Worm (Caenorhabditis elegans) whole organism, L3 larva: Measurements from ENCODE around the gene srb-17.

Experiments used
- ceh-9 ChIP-seq: sonication (generic microtip); optimal IDR thresholded peaks from 2 replicates; lab custom pipeline; 2018; ENCODE audit warnings: missing biosample characterization, missing genetic modification characterization
- fkh-10 ChIP-seq: sonication (generic microtip); optimal IDR thresholded peaks from 2 replicates; lab custom pipeline; 2017; ENCODE audit warnings: missing biosample characterization, missing genetic modification reagents, missing genetic modification characterization
- fos-1 ChIP-seq: fragments of 150-350 bp; optimal IDR thresholded peaks from 2 replicates; lab custom pipeline; 2014; ENCODE audit warnings: missing biosample characterization, missing genetic modification characterization
- lsy-12 ChIP-seq: sonication (generic microtip); optimal IDR thresholded peaks from 2 replicates; lab custom pipeline; 2016; ENCODE audit warnings: mild to moderate bottlenecking, missing genetic modification characterization, missing compliant biosample characterization
- nhr-23 ChIP-seq: fragments of 150-350 bp; optimal IDR thresholded peaks from 2 replicates; lab custom pipeline; 2014; ENCODE audit warnings: missing biosample characterization, missing genetic modification reagents, missing genetic modification characterization
- nhr-25 ChIP-seq: sonication (generic microtip); optimal IDR thresholded peaks from 2 replicates; lab custom pipeline; 2017; ENCODE audit warnings: missing biosample characterization, missing genetic modification characterization
- pha-4 ChIP-seq: fragments of 150-350 bp; optimal IDR thresholded peaks from 2 replicates; lab custom pipeline; 2014; ENCODE audit warnings: missing biosample characterization, missing genetic modification reagents, missing genetic modification characterization
- pqm-1 ChIP-seq: fragments of 150-350 bp; optimal IDR thresholded peaks from 2 replicates; lab custom pipeline; 2017; ENCODE audit warnings: missing biosample characterization, missing genetic modification characterization, inconsistent platforms
- unc-62 ChIP-seq: fragments of 150-350 bp; sonication (generic microtip); optimal IDR thresholded peaks from 4 replicates; lab custom pipeline; 2014; ENCODE audit warnings: missing biosample characterization, missing genetic modification reagents, missing genetic modification characterization

ce11 chrIV:10505016-10505415 lies 48.0 kb upstream of the srb-17 start:
- TF ChIP-seq lsy-12 (tag; lab: Kevin White, UChicago) (no peak), fkh-10 (GFP tag; lab: Kevin White, UChicago) (no peak), unc-62 (GFP tag; lab: Kevin White, UChicago) (no peak), nhr-25 (tag; lab: Kevin White, UChicago) (no peak), fos-1 (tag; lab: Kevin White, UChicago) (no peak), pha-4 (no peak), ceh-9 (tag; lab: Kevin White, UChicago) (no peak), pqm-1 (tag; lab: Kevin White, UChicago) (no peak), nhr-23 (no peak)
